Worm (Caenorhabditis elegans): ENCODE measurements around the gene gmeb-2.

- TF ChIP-seq lin-39 (tag; optimal IDR thresholded peaks at IDR 0.05) (no peak), snu-23 (GFP tag; optimal IDR thresholded peaks at IDR 0.05) (no peak), nhr-76 (tag; optimal IDR thresholded peaks at IDR 0.05) (no peak), ama-1 (optimal IDR thresholded peaks at IDR 0.05) (no peak), pqm-1 (tag; optimal IDR thresholded peaks at IDR 0.05) (no peak), elt-2 (tag; optimal IDR thresholded peaks at IDR 0.05) (no peak), rnt-1 (tag; optimal IDR thresholded peaks at IDR 0.05) (no peak)
These were observed 5.6 kb downstream of the gmeb-2 start for ce11 chrX:15884478-15884877.
